Fruit fly (Drosophila melanogaster): Measurements from ENCODE around the gene CG2225.
A peak's percentile ranks its signal among the peaks of the same experiment; 100 is the strongest.

CG2225 gene

DNA sequence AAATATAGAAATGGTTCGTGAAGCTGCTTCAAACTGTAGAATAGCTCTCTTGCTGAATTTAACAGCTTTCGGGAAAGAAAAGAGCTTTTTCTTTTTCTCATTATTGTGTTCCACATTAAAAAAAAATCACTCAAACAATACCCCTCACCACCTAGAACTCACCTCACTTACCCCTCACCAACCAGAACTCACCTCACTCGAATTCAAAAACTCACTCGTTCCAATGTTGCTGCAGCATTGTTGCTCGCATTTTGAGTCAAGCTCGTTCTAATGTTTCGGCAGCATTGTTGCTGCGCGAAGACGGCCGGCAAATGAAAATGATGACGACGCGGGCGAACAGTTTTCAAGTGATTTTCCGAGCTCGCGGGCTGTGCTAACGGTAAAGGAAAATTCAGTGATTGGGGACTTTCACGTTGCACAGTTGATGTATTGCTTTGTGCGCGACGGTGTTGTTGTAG, 6.5 kb upstream of the CG2225 start, which contains the start of gene nolo (continued):
- no peak for TF ChIP-seq Hr51 (GFP tag; optimal IDR thresholded peaks at IDR 0.05)
- no peak for TF ChIP-seq p53 (GFP tag; optimal IDR thresholded peaks at IDR 0.05)
- TF ChIP-seq CG18764 (GFP tag; optimal IDR thresholded peaks at IDR 0.05): no peak
- TF ChIP-seq CG14014 (GFP tag; IDR thresholded peaks at IDR 0.05): no peak
- peak; percentile 100 for TF ChIP-seq z (GFP tag; IDR thresholded peaks at IDR 0.05)
- TF ChIP-seq CG8765 (GFP tag; IDR thresholded peaks at IDR 0.05): no peak
- TF ChIP-seq CG3995 (GFP tag; optimal IDR thresholded peaks at IDR 0.05): peak; percentile 40
- no peak for TF ChIP-seq Hey (tag; optimal IDR thresholded peaks at IDR 0.05)
- no peak for TF ChIP-seq CG4730 (GFP tag; IDR thresholded peaks at IDR 0.05)
- TF ChIP-seq CG18476 (GFP tag; optimal IDR thresholded peaks at IDR 0.05): no peak
- no peak for TF ChIP-seq CG8281 (tag; optimal IDR thresholded peaks at IDR 0.05)
- TF ChIP-seq jing (GFP tag; optimal IDR thresholded peaks at IDR 0.05): no peak
- TF ChIP-seq exex (tag; optimal IDR thresholded peaks at IDR 0.05): no peak
- no peak for TF ChIP-seq Side (GFP tag; optimal IDR thresholded peaks at IDR 0.05)
- TF ChIP-seq mld (GFP tag; IDR thresholded peaks at IDR 0.05; ENCODE audit: partially characterized antibody): no peak
- TF ChIP-seq pnt (GFP tag; optimal IDR thresholded peaks at IDR 0.05): no peak
- TF ChIP-seq bcd (GFP tag; optimal IDR thresholded peaks at IDR 0.05): no peak
- no peak for TF ChIP-seq Sry-β (GFP tag; optimal IDR thresholded peaks at IDR 0.05)
- no peak for TF ChIP-seq CG12071 (GFP tag; optimal IDR thresholded peaks at IDR 0.05)
- no peak for TF ChIP-seq CG3726 (GFP tag; IDR thresholded peaks at IDR 0.05)
- no peak for TF ChIP-seq CG10366 (GFP tag; IDR thresholded peaks at IDR 0.05)
- TF ChIP-seq CG11723 (GFP tag; optimal IDR thresholded peaks at IDR 0.05): no peak
- TF ChIP-seq CG13287 (GFP tag; IDR thresholded peaks at IDR 0.05; ENCODE audit: partially characterized antibody): peak; percentile 72
- no peak for TF ChIP-seq caup (GFP tag; optimal IDR thresholded peaks at IDR 0.05; ENCODE audit: severe bottlenecking)
- no peak for TF ChIP-seq dmrt99B (tag; optimal IDR thresholded peaks at IDR 0.05)
- TF ChIP-seq CG5180 (GFP tag; optimal IDR thresholded peaks at IDR 0.05): peak; percentile 95
- no peak for TF ChIP-seq gfzf (GFP tag; optimal IDR thresholded peaks at IDR 0.05)
- no peak for TF ChIP-seq CG1529 (GFP tag; optimal IDR thresholded peaks at IDR 0.05)
- peak; percentile 42; the same call in 1 of the 2 replicates for TF ChIP-seq Scr (GFP tag; IDR thresholded peaks at IDR 0.05; ENCODE audit: partially characterized antibody)
- no peak for TF ChIP-seq stc (GFP tag; IDR thresholded peaks at IDR 0.05)
- no peak for TF ChIP-seq CG14860 (GFP tag; IDR thresholded peaks at IDR 0.05; ENCODE audit: partially characterized antibody)
- no peak for TF ChIP-seq HLH3B (GFP tag; IDR thresholded peaks at IDR 0.05)
- TF ChIP-seq CG11504 (tag; optimal IDR thresholded peaks at IDR 0.05): peak; percentile 100
- no peak for TF ChIP-seq Usf (GFP tag; optimal IDR thresholded peaks at IDR 0.05)
- no peak for TF ChIP-seq CG8478 (optimal IDR thresholded peaks at IDR 0.05)
- TF ChIP-seq CG4360 (GFP tag; IDR thresholded peaks at IDR 0.05): no peak
- TF ChIP-seq Opbp (GFP tag; IDR thresholded peaks at IDR 0.05; ENCODE audit: partially characterized antibody): no peak; the same call in 2 of the 3 replicates
- TF ChIP-seq pita (GFP tag; optimal IDR thresholded peaks at IDR 0.05): peak; percentile 31
- TF ChIP-seq Taf1 (GFP tag; IDR thresholded peaks at IDR 0.05): no peak
- no peak for TF ChIP-seq mam (GFP tag; optimal IDR thresholded peaks at IDR 0.05)
- TF ChIP-seq Fer1 (GFP tag; optimal IDR thresholded peaks at IDR 0.05): no peak
- TF ChIP-seq CG9437 (GFP tag; optimal IDR thresholded peaks at IDR 0.05): no peak
- no peak for TF ChIP-seq disco-r (GFP tag; optimal IDR thresholded peaks at IDR 0.05)
- TF ChIP-seq dysf (GFP tag; IDR thresholded peaks at IDR 0.05): no peak
- no peak for TF ChIP-seq yki (optimal IDR thresholded peaks at IDR 0.05)
- TF ChIP-seq pb (GFP tag; optimal IDR thresholded peaks at IDR 0.05): no peak
- TF ChIP-seq CG14710 (tag; optimal IDR thresholded peaks at IDR 0.05): no peak
- TF ChIP-seq Nf-YC (tag; optimal IDR thresholded peaks at IDR 0.05): no peak

Data from whole organism, embryonic.